Fruit fly (Drosophila melanogaster) whole organism, embryonic: ENCODE results near the gene Pc.

Source experiments
- Adf1 ChIP-seq: fragments of 200-800 bp; sonication (Bioruptor generic); IDR thresholded peaks from 2 replicates; pipeline ENCODE4 v1.3.6; 2022; ENCODE audit warnings: missing biosample characterization, missing genetic modification characterization
- CG10274 ChIP-seq: fragments of 200-800 bp; sonication (Bioruptor generic); optimal IDR thresholded peaks from 3 replicates; lab custom pipeline; 2017; ENCODE audit warnings: missing biosample characterization, mild to moderate bottlenecking, missing genetic modification characterization
- CG10654 ChIP-seq: fragments of 200-800 bp; sonication (Bioruptor generic); optimal IDR thresholded peaks from 2 replicates; lab custom pipeline; 2016; ENCODE audit warnings: missing biosample characterization, missing genetic modification characterization
- CG12744 ChIP-seq: fragments of 200-800 bp; sonication (Bioruptor generic); optimal IDR thresholded peaks from 2 replicates; lab custom pipeline; 2016; ENCODE audit warnings: missing biosample characterization, missing genetic modification characterization
- CG13123 ChIP-seq: fragments of 200-800 bp; sonication (Bioruptor generic); optimal IDR thresholded peaks from 2 replicates; lab custom pipeline; 2016; ENCODE audit warnings: missing biosample characterization, missing genetic modification characterization
- CG13287 ChIP-seq: fragments of 200-800 bp; sonication (Bioruptor generic); IDR thresholded peaks from 2 replicates; pipeline ENCODE4 v1.3.6; 2022; ENCODE audit warnings: missing biosample characterization, missing genetic modification characterization; ENCODE audit not compliant: partially characterized antibody
- CG13624 ChIP-seq: fragments of 200-800 bp; sonication (Bioruptor generic); optimal IDR thresholded peaks from 2 replicates; lab custom pipeline; 2016; ENCODE audit warnings: missing biosample characterization, missing genetic modification characterization
- CG13894 ChIP-seq: fragments of 200-800 bp; sonication (Bioruptor generic); optimal IDR thresholded peaks from 3 replicates; lab custom pipeline; 2018; ENCODE audit warnings: missing biosample characterization, mild to moderate bottlenecking, missing genetic modification characterization, moderate library complexity
- CG15073 ChIP-seq: fragments of 200-800 bp; sonication (Bioruptor generic); optimal IDR thresholded peaks from 2 replicates; lab custom pipeline; 2016; ENCODE audit warnings: missing biosample characterization, missing genetic modification characterization
- CG15696 ChIP-seq: fragments of 200-800 bp; sonication (Bioruptor generic); optimal IDR thresholded peaks from 2 replicates; lab custom pipeline; 2019; ENCODE audit warnings: missing biosample characterization, mild to moderate bottlenecking, missing genetic modification characterization, moderate library complexity
- CG16815 ChIP-seq: fragments of 200-800 bp; sonication (Bioruptor generic); optimal IDR thresholded peaks from 3 replicates; lab custom pipeline; 2017; ENCODE audit warnings: missing biosample characterization, mild to moderate bottlenecking, missing genetic modification characterization
- CG1792 ChIP-seq: fragments of 200-800 bp; sonication (Bioruptor generic); optimal IDR thresholded peaks from 2 replicates; lab custom pipeline; 2016; ENCODE audit warnings: missing biosample characterization, missing genetic modification characterization
- CG18764 ChIP-seq: fragments of 200-800 bp; sonication (Bioruptor generic); optimal IDR thresholded peaks from 3 replicates; lab custom pipeline; 2016; ENCODE audit warnings: missing biosample characterization, missing genetic modification characterization
- CG32532 ChIP-seq: fragments of 200-800 bp; sonication (Bioruptor generic); IDR thresholded peaks from 2 replicates; pipeline ENCODE4 v1.3.6; 2022; ENCODE audit warnings: missing biosample characterization, missing genetic modification characterization
- CG3281 ChIP-seq: fragments of 200-800 bp; sonication (Bioruptor generic); optimal IDR thresholded peaks from 3 replicates; lab custom pipeline; 2017; ENCODE audit warnings: missing biosample characterization, mild to moderate bottlenecking, missing genetic modification characterization
- CG8388 ChIP-seq: fragments of 200-800 bp; sonication (Bioruptor generic); optimal IDR thresholded peaks from 2 replicates; lab custom pipeline; 2019; ENCODE audit warnings: missing biosample characterization, mild to moderate bottlenecking, missing genetic modification characterization, moderate library complexity
- CG8924 ChIP-seq: fragments of 200-800 bp; optimal IDR thresholded peaks from 3 replicates; lab custom pipeline; 2019; ENCODE audit warnings: missing biosample characterization, mild to moderate bottlenecking, missing genetic modification characterization, moderate library complexity
- CG9215 ChIP-seq: fragments of 200-800 bp; sonication (Bioruptor generic); IDR thresholded peaks from 2 replicates; pipeline ENCODE4 v1.3.6; 2022; ENCODE audit warnings: missing biosample characterization, missing genetic modification characterization
- CoRest ChIP-seq: fragments of 200-800 bp; sonication (Bioruptor generic); optimal IDR thresholded peaks from 3 replicates; lab custom pipeline; 2018; ENCODE audit warnings: missing biosample characterization, mild to moderate bottlenecking, missing genetic modification characterization, moderate library complexity
- Dip2 ChIP-seq: fragments of 200-800 bp; sonication (Bioruptor generic); IDR thresholded peaks from 2 replicates; pipeline ENCODE4 v1.3.6; 2022; ENCODE audit warnings: missing biosample characterization, missing genetic modification characterization
- Dp ChIP-seq: fragments of 200-800 bp; sonication (Bioruptor generic); optimal IDR thresholded peaks from 2 replicates; lab custom pipeline; 2018; ENCODE audit warnings: missing biosample characterization, mild to moderate bottlenecking, missing genetic modification characterization, moderate library complexity
- Eip74EF ChIP-seq, 2 experiments: fragments of 200-800 bp in 1 of 2; fragments of >200 bp in 1 of 2; sonication (Bioruptor generic) in 1 of 2; optimal IDR thresholded peaks; 2 replicates each; lab custom pipeline; 2017 to 2019; ENCODE audit warnings: missing biosample characterization in 2 of 2, missing genetic modification characterization in 2 of 2, mild to moderate bottlenecking in 1 of 2, moderate library complexity in 1 of 2
- Elba2 ChIP-seq: fragments of 200-800 bp; sonication (Bioruptor generic); optimal IDR thresholded peaks from 3 replicates; lab custom pipeline; 2016; ENCODE audit warnings: missing biosample characterization, missing genetic modification characterization
- Ets65A ChIP-seq: fragments of 200-800 bp; sonication (Bioruptor generic); peaks from one replicate; lab custom pipeline; 2016; ENCODE audit warnings: missing biosample characterization, missing genetic modification characterization
- Gsc ChIP-seq: fragments of 200-800 bp; sonication (Bioruptor generic); IDR thresholded peaks from 2 replicates; pipeline ENCODE4 v1.3.6; 2022; ENCODE audit warnings: missing biosample characterization, missing genetic modification characterization
- Hmr ChIP-seq: fragments of 200-800 bp; sonication (Bioruptor generic); optimal IDR thresholded peaks from 3 replicates; lab custom pipeline; 2017; ENCODE audit warnings: mild to moderate bottlenecking, missing biosample characterization, missing genetic modification reagents, missing genetic modification characterization
- Lim3 ChIP-seq: fragments of 200-800 bp; sonication (Bioruptor generic); IDR thresholded peaks from 2 replicates; pipeline ENCODE4 v1.3.6; 2022; ENCODE audit warnings: missing biosample characterization, missing genetic modification characterization
- Meics ChIP-seq: fragments of 200-800 bp; sonication (Bioruptor generic); optimal IDR thresholded peaks from 2 replicates; lab custom pipeline; 2017; ENCODE audit warnings: missing biosample characterization, mild to moderate bottlenecking, missing genetic modification characterization
- Nf-YB ChIP-seq: fragments of 200-800 bp; sonication (Bioruptor generic); optimal IDR thresholded peaks from 3 replicates; lab custom pipeline; 2019; ENCODE audit warnings: missing biosample characterization, mild to moderate bottlenecking, missing genetic modification characterization, moderate library complexity
- Oaz ChIP-seq: fragments of 200-800 bp; sonication (Bioruptor generic); IDR thresholded peaks from 2 replicates; pipeline ENCODE4 v1.3.6; 2022; ENCODE audit warnings: missing biosample characterization, missing genetic modification characterization
- Spps ChIP-seq: fragments of 200-800 bp; sonication (Bioruptor generic); optimal IDR thresholded peaks from 2 replicates; lab custom pipeline; 2018; ENCODE audit warnings: missing biosample characterization, mild to moderate bottlenecking, missing genetic modification characterization
- Stat92E ChIP-seq, 3 experiments: fragments of >200 bp in 2 of 3; fragments of 200-800 bp in 1 of 3; sonication (Bioruptor generic) in 1 of 3; optimal IDR thresholded peaks; 2 replicates each; lab custom pipeline; 2017 to 2019; ENCODE audit warnings: missing biosample characterization in 3 of 3, missing genetic modification characterization in 3 of 3, mild to moderate bottlenecking in 1 of 3, moderate library complexity in 1 of 3
- Tbp ChIP-seq: fragments of >200 bp; optimal IDR thresholded peaks from 2 replicates; lab custom pipeline; 2018; ENCODE audit warnings: missing biosample characterization, missing genetic modification characterization
- abd-A ChIP-seq: fragments of 200-800 bp; sonication (Bioruptor generic); optimal IDR thresholded peaks from 3 replicates; lab custom pipeline; 2019; ENCODE audit warnings: missing biosample characterization, mild to moderate bottlenecking, missing genetic modification characterization, moderate library complexity
- ara ChIP-seq: fragments of 200-800 bp; sonication (Bioruptor generic); IDR thresholded peaks from 2 replicates; pipeline ENCODE4 v1.3.6; 2022; ENCODE audit warnings: missing biosample characterization, missing genetic modification characterization
- ase ChIP-seq: fragments of 200-800 bp; sonication (Bioruptor generic); IDR thresholded peaks from 3 replicates; pipeline ENCODE4 v1.3.6; 2022; ENCODE audit warnings: missing biosample characterization, missing genetic modification characterization
- bab2 ChIP-seq: fragments of 200-800 bp; sonication (Bioruptor generic); optimal IDR thresholded peaks from 2 replicates; lab custom pipeline; 2016; ENCODE audit warnings: missing biosample characterization, missing genetic modification characterization
- corto ChIP-seq: fragments of 200-800 bp; sonication (Bioruptor generic); optimal IDR thresholded peaks from 2 replicates; lab custom pipeline; 2016; ENCODE audit warnings: missing biosample characterization, mild to moderate bottlenecking, missing genetic modification characterization, moderate library complexity
- grn ChIP-seq: fragments of 200-800 bp; sonication (Bioruptor generic); optimal IDR thresholded peaks from 3 replicates; lab custom pipeline; 2017; ENCODE audit warnings: missing biosample characterization, missing genetic modification characterization
- her ChIP-seq: fragments of 200-800 bp; sonication (Bioruptor generic); optimal IDR thresholded peaks from 2 replicates; lab custom pipeline; 2016; ENCODE audit warnings: missing biosample characterization, missing genetic modification characterization
- luna ChIP-seq: fragments of 200-800 bp; sonication (Bioruptor generic); optimal IDR thresholded peaks from 2 replicates; lab custom pipeline; 2016; ENCODE audit warnings: missing biosample characterization, missing genetic modification characterization
- oc ChIP-seq: fragments of 200-800 bp; sonication (Bioruptor generic); optimal IDR thresholded peaks from 2 replicates; lab custom pipeline; 2018; ENCODE audit warnings: missing biosample characterization, mild to moderate bottlenecking, missing genetic modification characterization, moderate library complexity
- odd ChIP-seq: fragments of 200-800 bp; sonication (Bioruptor generic); optimal IDR thresholded peaks from 2 replicates; lab custom pipeline; 2017; ENCODE audit warnings: missing biosample characterization, mild to moderate bottlenecking, missing genetic modification characterization
- run ChIP-seq: fragments of 200-800 bp; sonication (Bioruptor generic); optimal IDR thresholded peaks from 3 replicates; lab custom pipeline; 2018; ENCODE audit warnings: missing biosample characterization, mild to moderate bottlenecking, missing genetic modification characterization
- sug ChIP-seq: fragments of 200-800 bp; optimal IDR thresholded peaks from 2 replicates; lab custom pipeline; 2019; ENCODE audit warnings: missing biosample characterization, mild to moderate bottlenecking, missing genetic modification characterization, moderate library complexity
- tx ChIP-seq: fragments of 200-800 bp; sonication (Bioruptor generic); optimal IDR thresholded peaks from 2 replicates; lab custom pipeline; 2016; ENCODE audit warnings: missing biosample characterization, missing genetic modification characterization
- vfl ChIP-seq: fragments of 200-800 bp; sonication (Bioruptor generic); optimal IDR thresholded peaks from 2 replicates; lab custom pipeline; 2016; ENCODE audit warnings: missing biosample characterization, missing genetic modification characterization
- vvl ChIP-seq: fragments of 200-800 bp; sonication (Bioruptor generic); IDR thresholded peaks from 2 replicates; pipeline ENCODE4 v1.3.6; 2022; ENCODE audit warnings: missing biosample characterization, missing genetic modification characterization
- wek ChIP-seq: fragments of 200-800 bp; sonication (Bioruptor generic); optimal IDR thresholded peaks from 3 replicates; lab custom pipeline; 2018; ENCODE audit warnings: missing biosample characterization, mild to moderate bottlenecking, missing genetic modification characterization, moderate library complexity
- zen ChIP-seq: fragments of 200-800 bp; sonication (Bioruptor generic); optimal IDR thresholded peaks from 3 replicates; lab custom pipeline; 2018; ENCODE audit warnings: missing biosample characterization, mild to moderate bottlenecking, missing genetic modification characterization, moderate library complexity

The Pc gene

DNA sequence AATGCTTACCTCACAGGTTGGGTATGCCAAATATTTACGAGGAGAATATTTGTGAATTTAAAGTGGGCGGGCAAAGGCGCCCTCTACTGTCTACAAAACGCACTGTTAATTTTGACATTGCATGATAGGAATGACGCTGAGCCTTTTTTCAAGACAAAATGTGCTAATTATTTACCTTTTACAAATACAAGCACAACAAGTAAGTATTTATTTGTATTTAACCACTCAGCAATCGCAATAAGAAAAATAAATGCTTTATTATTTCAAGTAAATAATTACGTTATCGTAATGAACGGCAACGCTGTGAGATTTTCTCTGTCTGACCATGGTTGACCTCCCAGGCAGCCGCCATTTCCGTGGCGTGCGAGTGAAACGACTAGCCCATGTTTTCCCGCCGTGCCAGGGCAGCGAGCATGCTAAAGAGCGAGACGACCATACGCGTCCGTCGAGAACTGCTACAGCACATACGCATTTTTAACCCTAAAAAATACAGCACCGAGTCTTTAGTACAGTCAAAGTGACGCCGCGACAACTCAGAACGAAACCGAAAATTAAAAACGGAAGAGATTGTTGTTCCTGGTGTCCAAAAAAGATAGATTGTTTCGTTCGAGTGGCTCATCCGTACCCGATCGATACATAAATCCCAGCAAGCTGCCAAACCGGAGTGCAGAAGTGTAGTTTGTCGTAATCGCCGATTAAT is 32.0 kb downstream of the Pc start, which contains the start of the genes CG12974 and pzg (continued):
- TF ChIP-seq abd-A, result peak; percentile 63
- peak; percentile 76 for TF ChIP-seq CG32532
- peak; percentile 62 for TF ChIP-seq Dip2 (GFP tag; lab: Robert Waterston, UW)
- peak in 1 of 3 experiments; percentile 32 for TF ChIP-seq Stat92E (GFP tag; optimal IDR thresholded peaks at IDR 0.05; lab: Kevin White, UChicago)
- no peak for TF ChIP-seq oc
- no peak for TF ChIP-seq her
- TF ChIP-seq CG1792 (GFP tag; lab: Kevin White, UChicago), result peak; percentile 98
- no peak for TF ChIP-seq Elba2
- peak; percentile 19 for TF ChIP-seq luna (GFP tag; lab: Kevin White, UChicago)
- TF ChIP-seq CG13624 (GFP tag; lab: Kevin White, UChicago), result peak; percentile 69
- TF ChIP-seq tx (GFP tag; lab: Kevin White, UChicago), result peak; percentile 69
- peak; percentile 81 for TF ChIP-seq ase (GFP tag; lab: Robert Waterston, UW)
- peak; percentile 83 for TF ChIP-seq Hmr (GFP tag; lab: Kevin White, UChicago)
- peak; percentile 49 for TF ChIP-seq vfl (GFP tag; lab: Kevin White, UChicago)
- TF ChIP-seq CG15073 (GFP tag; lab: Kevin White, UChicago), result no peak
- TF ChIP-seq Spps (tag; lab: Kevin White, UChicago), result peak; percentile 14
- TF ChIP-seq CG16815, result peak; percentile 85
- peak; percentile 74 for TF ChIP-seq CG3281 (GFP tag; lab: Kevin White, UChicago)
- peak; percentile 54 for TF ChIP-seq Adf1 (GFP tag; lab: Robert Waterston, UW)
- TF ChIP-seq Gsc (GFP tag; lab: Robert Waterston, UW), result peak; percentile 81
- TF ChIP-seq Ets65A (GFP tag; lab: Kevin White, UChicago), result peak; percentile 99
- peak; percentile 19 for TF ChIP-seq wek (GFP tag; lab: Kevin White, UChicago)
- TF ChIP-seq ara (GFP tag; lab: Robert Waterston, UW), result peak; percentile 82
- peak; percentile 94 for TF ChIP-seq CG15696 (tag; lab: Kevin White, UChicago)
- peak; percentile 75 for TF ChIP-seq CG13287 (GFP tag; lab: Robert Waterston, UW)
- peak; percentile 15 for TF ChIP-seq CG13123 (GFP tag; lab: Kevin White, UChicago)
- TF ChIP-seq CG8388 (GFP tag; lab: Kevin White, UChicago), result peak; percentile 3
- peak; percentile 83 for TF ChIP-seq vvl (GFP tag; lab: Robert Waterston, UW)
- TF ChIP-seq CG9215 (GFP tag; lab: Robert Waterston, UW), result peak; percentile 84
- TF ChIP-seq Oaz (GFP tag; lab: Robert Waterston, UW), result peak; percentile 90
- peak; percentile 87 for TF ChIP-seq CG8924 (tag; lab: Kevin White, UChicago)
- TF ChIP-seq CG10274 (GFP tag; lab: Kevin White, UChicago), result peak; percentile 41
- TF ChIP-seq Dp (GFP tag; lab: Kevin White, UChicago), result peak; percentile 89
- TF ChIP-seq run (tag; lab: Kevin White, UChicago), result no peak
- peak; percentile 84 for TF ChIP-seq Meics (GFP tag; lab: Kevin White, UChicago)
- TF ChIP-seq Nf-YB, result peak; percentile 66
- no peak for TF ChIP-seq corto (GFP tag; lab: Kevin White, UChicago)
- TF ChIP-seq Lim3 (GFP tag; lab: Robert Waterston, UW), result no peak; the same call in 1 of the 2 replicates
- TF ChIP-seq sug, result peak; percentile 85
- no peak for TF ChIP-seq Tbp
- TF ChIP-seq CG18764, result peak; percentile 97
- TF ChIP-seq grn (GFP tag; lab: Kevin White, UChicago), result no peak
- TF ChIP-seq odd (GFP tag; lab: Kevin White, UChicago), result no peak
- peak; percentile 55 for TF ChIP-seq CG12744 (GFP tag; lab: Kevin White, UChicago)
- peak; percentile 96 for TF ChIP-seq zen (tag; lab: Kevin White, UChicago)
- peak in 1 of 2 experiments; percentile 5 for TF ChIP-seq Eip74EF (GFP tag; optimal IDR thresholded peaks at IDR 0.05; lab: Kevin White, UChicago)
- TF ChIP-seq CoRest (tag; lab: Kevin White, UChicago), result peak; percentile 89
- peak; percentile 67 for TF ChIP-seq CG10654 (GFP tag; lab: Kevin White, UChicago)
- peak; percentile 65 for TF ChIP-seq bab2 (GFP tag; lab: Kevin White, UChicago)
- peak; percentile 60 for TF ChIP-seq CG13894 (tag; lab: Kevin White, UChicago)
